Fruit fly (Drosophila melanogaster): ENCODE measurements around the gene ND-SGDH.

- TF ChIP-seq CG10348 (GFP tag; IDR thresholded peaks at IDR 0.05) (no peak), CG34367 (tag; optimal IDR thresholded peaks at IDR 0.05) (no peak), CG12605 (GFP tag; IDR thresholded peaks at IDR 0.05) (no peak), CG4496 (GFP tag; IDR thresholded peaks at IDR 0.05) (no peak), CG9948 (tag; optimal IDR thresholded peaks at IDR 0.05) (peak; percentile 55), CG17806 (tag; optimal IDR thresholded peaks at IDR 0.05) (peak; percentile 47), Ets98B (GFP tag; IDR thresholded peaks at IDR 0.05) (no peak), fd96Ca (GFP tag; IDR thresholded peaks at IDR 0.05) (no peak), CG15710 (tag; optimal IDR thresholded peaks at IDR 0.05) (peak; percentile 39), CG8301 (tag; optimal IDR thresholded peaks at IDR 0.05) (peak; percentile 38), gl (tag; optimal IDR thresholded peaks at IDR 0.05) (no peak)
Observed at dm6 chr3L:12112967-12113366, 25.4 kb downstream of the ND-SGDH start.

Data from whole organism, pupa.